Fruit fly (Drosophila melanogaster): ENCODE measurements around the gene CG2150.

Gene CG2150

DNA sequence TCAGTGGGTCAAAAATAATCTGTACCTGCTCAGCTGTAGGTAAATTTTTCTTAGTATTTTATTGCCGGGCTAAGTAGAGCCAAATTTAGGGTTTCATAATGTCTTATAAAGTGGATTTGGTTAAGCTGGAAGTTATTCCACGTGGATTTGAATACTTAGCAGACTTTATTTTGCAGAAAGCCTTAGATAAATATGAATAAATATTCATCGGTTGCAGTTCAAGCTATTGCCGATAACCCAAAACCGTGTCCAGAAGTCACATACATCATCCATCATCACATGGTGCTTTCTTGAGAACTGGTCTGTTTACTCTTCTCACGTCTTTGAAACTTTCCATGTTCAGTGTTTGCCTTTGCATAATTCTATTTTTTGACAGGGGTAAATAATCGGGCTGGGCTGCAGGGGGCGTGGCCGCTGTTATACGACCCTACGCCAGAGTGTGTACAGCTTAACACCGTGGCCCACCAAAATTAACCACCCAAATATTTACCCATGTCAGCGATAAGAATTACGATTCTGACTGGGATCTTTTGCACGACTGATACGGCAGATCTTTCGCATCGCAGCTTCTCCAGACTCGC is 5.9 kb downstream of the CG2150 start, which contains the start of gene CG2187 (continued):
- TF ChIP-seq repo (GFP tag; optimal IDR thresholded peaks at IDR 0.05) (no peak), Hr3 (GFP tag; optimal IDR thresholded peaks at IDR 0.05) (no peak), CG16779 (GFP tag; IDR thresholded peaks at IDR 0.05) (no peak), CG34224 (GFP tag; IDR thresholded peaks at IDR 0.05; ENCODE audit: partially characterized antibody) (no peak), tap (tag; optimal IDR thresholded peaks at IDR 0.05) (no peak), Lpt (GFP tag; optimal IDR thresholded peaks at IDR 0.05) (no peak), vfl (GFP tag; optimal IDR thresholded peaks at IDR 0.05) (no peak), CG11504 (tag; optimal IDR thresholded peaks at IDR 0.05) (no peak), CG10565 (GFP tag; optimal IDR thresholded peaks at IDR 0.05) (no peak), wek (GFP tag; optimal IDR thresholded peaks at IDR 0.05) (no peak), CG10959 (GFP tag; IDR thresholded peaks at IDR 0.05) (no peak), gsb (GFP tag; IDR thresholded peaks at IDR 0.05) (no peak), Aef1 (GFP tag; IDR thresholded peaks at IDR 0.05) (no peak), Deaf1 (tag; optimal IDR thresholded peaks at IDR 0.05) (no peak), CG3995 (GFP tag; optimal IDR thresholded peaks at IDR 0.05) (no peak), CG7271 (tag; optimal IDR thresholded peaks at IDR 0.05) (no peak), rib (GFP tag; IDR thresholded peaks at IDR 0.05) (no peak), lilli (GFP tag; optimal IDR thresholded peaks at IDR 0.05) (no peak), zf30C (GFP tag; optimal IDR thresholded peaks at IDR 0.05) (no peak), zen2 (GFP tag; IDR thresholded peaks at IDR 0.05; ENCODE audit: partially characterized antibody) (no peak), Dip3 (GFP tag; optimal IDR thresholded peaks at IDR 0.05) (no peak), Dbx (GFP tag; IDR thresholded peaks at IDR 0.05) (peak; percentile 18; the same call in 1 of the 3 replicates), HLHmδ (GFP tag; optimal IDR thresholded peaks at IDR 0.05) (no peak), ro (GFP tag; IDR thresholded peaks at IDR 0.05) (no peak), tx (GFP tag; optimal IDR thresholded peaks at IDR 0.05) (no peak), ttk (GFP tag; IDR thresholded peaks at IDR 0.05) (no peak), Mrtf (GFP tag; IDR thresholded peaks at IDR 0.05) (no peak), p53 (GFP tag; optimal IDR thresholded peaks at IDR 0.05) (no peak)

DNA sequence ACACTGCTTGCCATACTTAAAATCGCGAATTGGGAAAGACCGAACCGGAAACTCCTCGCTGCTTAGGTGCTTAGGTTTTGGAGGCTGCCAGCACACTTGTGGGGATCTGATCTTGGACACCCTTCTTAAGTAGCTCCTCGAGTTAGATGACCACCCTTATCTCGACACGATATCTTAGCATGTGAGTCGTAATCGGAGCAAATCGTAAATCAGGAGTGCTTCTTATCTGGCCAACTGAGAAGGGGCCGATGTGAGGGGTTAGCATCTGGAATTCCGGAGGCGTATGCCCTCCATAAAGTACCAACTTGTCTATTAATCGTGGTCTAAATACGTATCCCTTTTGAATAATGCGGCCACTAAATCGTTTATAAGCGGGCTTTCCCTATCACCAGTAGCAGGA is 10.0 kb downstream of the CG2150 start, which contains the start of gene salt:
Gene salt, minus strand, starts transcription at position 101 of the 400 bp plus-strand sequence.
- TF ChIP-seq CG4707 (GFP tag; optimal IDR thresholded peaks at IDR 0.05) (no peak), CG14441 (GFP tag; IDR thresholded peaks at IDR 0.05) (no peak), HLHmδ (GFP tag; optimal IDR thresholded peaks at IDR 0.05) (no peak), CG42726 (GFP tag; IDR thresholded peaks at IDR 0.05; ENCODE audit: partially characterized antibody) (no peak), Fer1 (GFP tag; optimal IDR thresholded peaks at IDR 0.05) (no peak), zfh2 (GFP tag; optimal IDR thresholded peaks at IDR 0.05) (no peak), Oaz (GFP tag; IDR thresholded peaks at IDR 0.05) (no peak), al (GFP tag; IDR thresholded peaks at IDR 0.05) (no peak), CG33213 (GFP tag; optimal IDR thresholded peaks at IDR 0.05) (no peak), B-H2 (GFP tag; optimal IDR thresholded peaks at IDR 0.05) (no peak)

DNA sequence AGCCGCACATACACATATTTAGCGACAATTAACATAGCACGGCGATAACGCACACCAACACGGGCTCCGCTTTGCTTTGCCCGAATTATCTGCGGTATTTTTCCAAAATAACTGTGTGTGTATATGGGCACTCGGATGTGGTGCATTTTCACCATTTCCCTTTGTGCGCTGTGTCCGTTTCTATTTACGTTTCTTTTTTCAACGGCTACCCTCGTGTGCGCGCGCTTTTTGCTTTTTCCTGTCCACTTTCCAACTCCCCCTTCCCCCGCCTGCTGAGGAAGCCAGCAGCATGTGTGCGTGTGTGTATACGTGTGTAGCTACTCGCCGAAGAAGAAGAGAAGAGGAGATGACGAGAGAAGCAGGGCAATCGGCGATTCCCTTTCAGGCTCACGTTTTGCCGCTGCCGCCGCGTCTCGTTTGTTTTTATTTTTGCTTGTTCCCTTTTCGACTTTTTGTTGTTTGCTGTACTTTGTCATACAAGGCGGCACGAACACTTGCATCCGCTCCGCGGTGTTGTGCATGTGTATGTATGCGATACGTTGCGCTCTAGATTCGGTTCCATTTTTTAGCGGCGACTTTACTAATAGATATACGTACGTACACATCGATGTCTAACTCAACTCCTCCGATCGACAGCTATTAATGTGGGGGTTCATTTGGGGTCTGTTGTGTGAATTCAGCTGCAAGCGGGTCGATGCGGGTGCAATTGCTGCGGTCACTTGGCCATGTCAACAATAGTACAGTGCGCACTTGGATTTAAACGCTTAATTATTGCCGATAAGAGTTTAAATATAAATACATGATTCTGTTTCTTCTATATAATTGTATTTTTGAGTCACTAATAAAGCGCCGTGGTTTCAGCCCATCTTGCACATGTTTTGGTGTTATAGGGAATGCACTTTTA is 16.2 kb downstream of the CG2150 start:
- peak; percentile 14 for TF ChIP-seq scrt (GFP tag; optimal IDR thresholded peaks at IDR 0.05)
- no peak for TF ChIP-seq CG9932 (GFP tag; IDR thresholded peaks at IDR 0.05)
- TF ChIP-seq Ets97D (GFP tag; optimal IDR thresholded peaks at IDR 0.05): peak; percentile 34
- TF ChIP-seq hb (GFP tag; IDR thresholded peaks at IDR 0.05; ENCODE audit: partially characterized antibody): no peak
- no peak for TF ChIP-seq CG10979 (tag; optimal IDR thresholded peaks at IDR 0.05)
- no peak for TF ChIP-seq CG12391 (tag; optimal IDR thresholded peaks at IDR 0.05)
- TF ChIP-seq luna (GFP tag; optimal IDR thresholded peaks at IDR 0.05): no peak
- TF ChIP-seq CG6689 (GFP tag; IDR thresholded peaks at IDR 0.05): no peak
- no peak for TF ChIP-seq NfI (GFP tag; optimal IDR thresholded peaks at IDR 0.05)
- no peak for TF ChIP-seq Bgb (GFP tag; IDR thresholded peaks at IDR 0.05; ENCODE audit: partially characterized antibody)
- TF ChIP-seq nerfin-1 (tag; optimal IDR thresholded peaks at IDR 0.05): peak; percentile 74
- no peak for TF ChIP-seq CG18599 (GFP tag; optimal IDR thresholded peaks at IDR 0.05)

All from whole organism, embryonic.